Fruit fly (Drosophila melanogaster): Measurements from ENCODE around the gene CG31909.

Gene CG31909

dm6 chr2L:7272452-7272851 is 15.1 kb downstream of the CG31909 start:
- TF ChIP-seq pros (GFP tag; optimal IDR thresholded peaks at IDR 0.05) = peak; percentile 95
- TF ChIP-seq kni (GFP tag; optimal IDR thresholded peaks at IDR 0.05) = peak; percentile 43
- peak in 1 of 2 experiments; percentile 15 for TF ChIP-seq tll (GFP tag; optimal IDR thresholded peaks at IDR 0.05)
- TF ChIP-seq CG13894 (tag; optimal IDR thresholded peaks at IDR 0.05) = peak; percentile 66
- TF ChIP-seq chif (GFP tag; optimal IDR thresholded peaks at IDR 0.05) = no peak

DNA sequence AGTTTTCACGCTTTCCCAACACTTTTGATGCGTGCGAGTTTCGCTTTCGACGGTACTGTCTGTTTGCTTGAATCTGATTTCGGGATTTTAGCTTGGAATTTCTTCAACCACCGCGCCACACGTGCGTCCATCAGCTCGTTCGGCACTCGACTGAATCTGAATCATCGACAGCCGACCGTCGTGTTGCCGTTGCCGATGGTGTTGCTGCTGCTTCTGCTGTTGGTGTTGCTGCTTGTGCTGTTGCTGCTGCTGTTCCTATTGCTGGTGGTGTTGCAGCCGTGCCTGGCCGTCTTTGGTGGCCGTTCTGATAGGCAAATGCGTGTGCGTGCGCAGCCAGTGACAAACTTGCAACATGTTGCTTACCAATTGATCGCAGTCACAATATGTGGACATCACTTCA is 19.7 kb downstream of the CG31909 start, which contains the start of gene Wnt4:
Gene Wnt4, minus strand, starts transcription at position 155 of the 400 bp plus-strand sequence.
- TF ChIP-seq jumu (GFP tag; optimal IDR thresholded peaks at IDR 0.05) (no peak), CG7745 (tag; optimal IDR thresholded peaks at IDR 0.05) (no peak), CG17829 (tag; optimal IDR thresholded peaks at IDR 0.05) (peak; percentile 0), row (GFP tag; IDR thresholded peaks at IDR 0.05) (no peak), Atf3 (GFP tag; optimal IDR thresholded peaks at IDR 0.05) (no peak), CG12155 (GFP tag; optimal IDR thresholded peaks at IDR 0.05) (no peak), unc-4 (GFP tag; IDR thresholded peaks at IDR 0.05; ENCODE audit: partially characterized antibody) (0 out of 2 replicates have a peak, but pooled peaks have one; percentile 24), CG6791 (GFP tag; IDR thresholded peaks at IDR 0.05; ENCODE audit: partially characterized antibody) (peak; percentile 61; the same call in 1 of the 3 replicates), chinmo (GFP tag; IDR thresholded peaks at IDR 0.05; ENCODE audit: partially characterized antibody) (0 out of 4 replicates have a peak, but pooled peaks have one; percentile 27), Hey (tag; optimal IDR thresholded peaks at IDR 0.05) (no peak), sima (GFP tag; optimal IDR thresholded peaks at IDR 0.05) (no peak), Ets97D (GFP tag; optimal IDR thresholded peaks at IDR 0.05) (peak; percentile 10), ato (GFP tag; IDR thresholded peaks at IDR 0.05; ENCODE audit: partially characterized antibody) (peak; percentile 35; the same call in 1 of the 2 replicates), Hmr (GFP tag; optimal IDR thresholded peaks at IDR 0.05) (no peak), Ravus (GFP tag; IDR thresholded peaks at IDR 0.05) (no peak), Opbp (GFP tag; IDR thresholded peaks at IDR 0.05; ENCODE audit: partially characterized antibody) (peak; percentile 51; the same call in 2 of the 3 replicates), Drgx (GFP tag; IDR thresholded peaks at IDR 0.05) (no peak), bowl (GFP tag; IDR thresholded peaks at IDR 0.05) (no peak), bbx (GFP tag; IDR thresholded peaks at IDR 0.05; ENCODE audit: partially characterized antibody) (peak; percentile 65), pros (GFP tag; optimal IDR thresholded peaks at IDR 0.05) (no peak), Xrp1 (GFP tag; IDR thresholded peaks at IDR 0.05) (no peak), Bgb (GFP tag; IDR thresholded peaks at IDR 0.05; ENCODE audit: partially characterized antibody) (peak; percentile 44; the same call in 1 of the 2 replicates), CG8388 (GFP tag; optimal IDR thresholded peaks at IDR 0.05) (no peak), stwl (tag; optimal IDR thresholded peaks at IDR 0.05) (peak; percentile 89), ac (GFP tag; optimal IDR thresholded peaks at IDR 0.05) (no peak), CG11696 (GFP tag; IDR thresholded peaks at IDR 0.05) (0 out of 2 replicates have a peak, but pooled peaks have one; percentile 36), CG17912 (GFP tag; optimal IDR thresholded peaks at IDR 0.05) (no peak), abd-A (tag; optimal IDR thresholded peaks at IDR 0.05) (no peak), Lpt (GFP tag; optimal IDR thresholded peaks at IDR 0.05) (no peak), YL-1 (GFP tag; optimal IDR thresholded peaks at IDR 0.05) (no peak), salm (tag; optimal IDR thresholded peaks at IDR 0.05) (no peak), CG8290 (GFP tag; optimal IDR thresholded peaks at IDR 0.05) (no peak), CG8290 (tag; optimal IDR thresholded peaks at IDR 0.05) (peak in 1 of 2 experiments; percentile 41), CG3407 (GFP tag; optimal IDR thresholded peaks at IDR 0.05) (peak; percentile 35), knrl (GFP tag; IDR thresholded peaks at IDR 0.05; ENCODE audit: partially characterized antibody) (peak; percentile 34; the same call in 1 of the 3 replicates), mam (GFP tag; optimal IDR thresholded peaks at IDR 0.05) (no peak), sd (tag; optimal IDR thresholded peaks at IDR 0.05) (peak; percentile 26), NFAT (GFP tag; IDR thresholded peaks at IDR 0.05) (0 out of 2 replicates have a peak, but pooled peaks have one; percentile 16), HLH4C (GFP tag; IDR thresholded peaks at IDR 0.05; ENCODE audit: partially characterized antibody) (peak; percentile 45; the same call in 2 of the 3 replicates), Atf-2 (GFP tag; optimal IDR thresholded peaks at IDR 0.05) (no peak), Nf-YA (GFP tag; IDR thresholded peaks at IDR 0.05) (no peak; the same call in 1 of the 2 replicates), so (GFP tag; IDR thresholded peaks at IDR 0.05) (no peak), CG10565 (GFP tag; optimal IDR thresholded peaks at IDR 0.05) (no peak), lbe (GFP tag; optimal IDR thresholded peaks at IDR 0.05) (no peak)
